Worm (Caenorhabditis elegans): Measurements from ENCODE around the gene Y49E10.30.
A peak's percentile ranks its signal among the peaks of the same experiment; 100 is the strongest.
"Not testable (repeated sequence)": the region's sequence is repeated elsewhere in the genome, so short reads cannot be mapped to it uniquely, and the experiment has no call there.

Y49E10.30 gene

DNA sequence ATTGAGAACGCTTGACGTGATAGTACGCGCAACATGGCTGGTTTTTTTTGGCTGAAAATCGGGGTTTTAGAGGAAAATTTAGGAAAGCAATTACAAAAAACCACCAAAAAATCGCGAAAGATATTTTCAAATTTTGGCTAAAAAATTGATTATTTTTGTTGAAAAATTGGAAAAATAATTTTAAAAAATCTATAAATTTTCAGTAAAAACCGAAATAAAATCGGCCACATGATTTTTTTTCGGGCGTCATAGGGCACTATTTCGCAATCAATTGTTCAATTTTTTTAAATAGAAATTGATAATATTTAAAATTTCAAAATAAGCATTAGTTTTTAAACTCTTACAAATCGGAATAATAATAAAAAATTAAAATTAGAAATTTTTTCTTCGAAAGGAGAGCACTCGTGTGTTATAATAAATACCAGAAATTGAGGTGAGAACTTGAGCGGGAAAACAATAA, 12.9 kb upstream of the Y49E10.30 start, which contains the start of gene glrx-5:
TSS of gene glrx-5 (minus strand) at position 51 of the 460 bp plus-strand sequence.
- TF ChIP-seq hmg-4 (GFP tag; optimal IDR thresholded peaks at IDR 0.05) (no peak), tbx-11 (GFP tag; IDR thresholded peaks at IDR 0.05) (no peak), B0310.2 (tag; optimal IDR thresholded peaks at IDR 0.05) (no peak), ceh-36 (tag; optimal IDR thresholded peaks at IDR 0.05) (no peak), hmbx-1 (tag; optimal IDR thresholded peaks at IDR 0.05) (no peak), pes-1 (GFP tag; IDR thresholded peaks at IDR 0.05) (no peak), aly-1 (tag; optimal IDR thresholded peaks at IDR 0.05) (no peak), flt-1 (GFP tag; IDR thresholded peaks at IDR 0.05) (no peak), ets-7 (tag; optimal IDR thresholded peaks at IDR 0.05) (no peak), hnd-1 (tag; optimal IDR thresholded peaks at IDR 0.05) (no peak), sea-1 (GFP tag; conservative IDR thresholded peaks at IDR 0.05) (no peak), tbx-37 (GFP tag; conservative IDR thresholded peaks at IDR 0.05) (no peak), F13C5.2 (tag; optimal IDR thresholded peaks at IDR 0.05) (no peak), ceh-13 (GFP tag; optimal IDR thresholded peaks at IDR 0.05) (no peak), scrt-1 (GFP tag; IDR thresholded peaks at IDR 0.05) (no peak)

DNA sequence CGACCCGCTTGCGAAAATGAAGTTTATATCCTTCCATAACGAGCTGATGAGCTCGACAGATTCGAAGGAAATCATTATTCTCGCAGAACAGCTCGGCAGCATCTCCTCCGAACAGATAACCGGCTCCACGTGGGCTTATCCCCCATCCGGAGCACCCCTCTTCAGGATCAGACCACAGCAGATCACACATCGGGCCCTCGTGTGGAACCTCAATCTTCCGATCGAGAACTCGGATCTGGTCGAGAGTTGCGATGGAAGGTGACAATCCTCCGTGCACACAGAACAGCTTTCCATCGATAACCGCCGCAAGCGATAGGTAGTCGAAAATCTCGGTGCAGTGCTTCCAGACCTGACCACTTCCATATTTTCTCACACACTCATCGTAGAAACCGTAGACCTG, 11.1 kb upstream of the Y49E10.30 start:
- TF ChIP-seq ama-1 (optimal IDR thresholded peaks at IDR 0.05) (no peak), ceh-36 (tag; optimal IDR thresholded peaks at IDR 0.05) (no peak), tra-4 (tag; optimal IDR thresholded peaks at IDR 0.05) (no peak), flt-1 (GFP tag; IDR thresholded peaks at IDR 0.05) (no peak), F13C5.2 (tag; optimal IDR thresholded peaks at IDR 0.05) (no peak), scrt-1 (GFP tag; IDR thresholded peaks at IDR 0.05) (no peak), ets-7 (tag; optimal IDR thresholded peaks at IDR 0.05) (no peak)

DNA sequence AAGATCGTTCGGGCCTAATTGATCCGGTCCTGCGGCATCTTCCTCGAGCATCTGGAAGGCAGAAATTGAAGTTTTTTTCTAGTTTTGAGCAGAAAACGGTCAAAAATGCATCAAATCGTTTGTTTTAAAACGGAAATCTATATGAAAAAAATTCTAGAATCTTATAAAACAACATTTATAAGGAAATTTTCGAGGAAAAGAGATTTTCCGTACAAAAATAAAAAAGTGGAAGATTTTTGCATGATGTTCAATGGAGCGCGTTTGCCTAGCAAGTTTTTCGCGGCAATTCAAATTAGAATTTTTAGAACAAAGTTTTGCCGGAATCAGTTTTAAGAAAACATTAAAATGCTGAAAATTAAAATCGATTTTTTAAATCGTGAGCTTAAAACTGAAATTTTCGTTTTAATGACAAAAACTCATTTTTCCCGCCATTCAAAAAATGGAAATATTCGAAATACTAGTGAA, 9.5 kb upstream of the Y49E10.30 start, which contains the start of gene pph-4.2:
TSS of gene pph-4.2 (minus strand) at position 51 of the 465 bp plus-strand sequence.
- TF ChIP-seq tra-4 (tag; optimal IDR thresholded peaks at IDR 0.05) (no peak), ama-1 (optimal IDR thresholded peaks at IDR 0.05) (no peak), tbx-11 (GFP tag; IDR thresholded peaks at IDR 0.05) (no peak), ceh-13 (GFP tag; optimal IDR thresholded peaks at IDR 0.05) (no peak), ceh-36 (tag; optimal IDR thresholded peaks at IDR 0.05) (no peak), B0310.2 (tag; optimal IDR thresholded peaks at IDR 0.05) (no peak), hnd-1 (tag; optimal IDR thresholded peaks at IDR 0.05) (no peak)

DNA sequence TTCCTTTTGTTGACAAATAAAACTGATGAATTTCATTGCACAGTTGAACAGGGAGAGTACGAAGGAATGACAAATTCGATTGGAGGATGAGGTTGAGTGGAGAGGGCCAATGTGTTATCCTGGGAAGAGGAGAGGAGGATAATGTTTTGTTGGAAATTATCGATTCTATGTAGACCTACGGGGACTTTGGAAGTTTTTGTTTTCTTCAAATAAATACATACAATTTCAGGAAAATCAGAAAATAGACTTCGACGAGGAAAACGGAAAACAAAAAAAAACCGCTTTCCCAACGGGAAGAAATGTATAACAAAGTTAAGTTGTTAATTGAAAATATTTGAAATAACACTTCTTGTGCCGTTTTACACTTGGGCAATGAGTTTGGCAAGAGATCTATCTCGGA, 3.0 kb upstream of the Y49E10.30 start, which contains the start of gene Y49E10.4:
TSS of gene Y49E10.4 (minus strand) at position 101 of the 400 bp plus-strand sequence.
- not testable (repeated sequence) for TF ChIP-seq hmbx-1 (tag; optimal IDR thresholded peaks at IDR 0.05); ceh-36 (tag; optimal IDR thresholded peaks at IDR 0.05); flt-1 (GFP tag; IDR thresholded peaks at IDR 0.05)

DNA sequence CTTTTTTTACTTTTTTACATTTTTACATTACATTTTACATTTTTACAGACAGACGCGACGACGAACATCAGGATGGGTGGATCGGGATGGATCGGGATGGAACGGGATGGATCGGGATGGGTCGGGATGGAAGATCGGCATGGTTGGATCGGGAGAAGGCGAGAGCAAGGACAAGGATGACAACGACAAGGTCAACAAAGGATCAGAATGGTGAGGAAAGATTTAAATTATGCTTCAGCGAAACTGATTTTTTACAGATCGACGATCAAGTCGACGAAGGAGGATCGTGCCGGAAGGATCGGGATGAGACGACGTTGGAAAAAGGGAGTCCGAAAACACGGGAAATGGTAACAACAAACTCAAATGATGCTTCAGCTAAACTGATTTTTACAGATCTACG, 1.4 kb downstream of the Y49E10.30 start:
- no peak for TF ChIP-seq hmbx-1 (tag; optimal IDR thresholded peaks at IDR 0.05)
- TF ChIP-seq tbx-11 (GFP tag; IDR thresholded peaks at IDR 0.05): no peak
- TF ChIP-seq scrt-1 (GFP tag; IDR thresholded peaks at IDR 0.05): no peak
- no peak for TF ChIP-seq tbx-37 (GFP tag; conservative IDR thresholded peaks at IDR 0.05)
- no peak for TF ChIP-seq ets-7 (tag; optimal IDR thresholded peaks at IDR 0.05)
- TF ChIP-seq tra-4 (tag; optimal IDR thresholded peaks at IDR 0.05): no peak
- TF ChIP-seq sea-1 (GFP tag; conservative IDR thresholded peaks at IDR 0.05): no peak
- TF ChIP-seq aly-1 (tag; optimal IDR thresholded peaks at IDR 0.05): no peak
- no peak for TF ChIP-seq flt-1 (GFP tag; IDR thresholded peaks at IDR 0.05)

DNA sequence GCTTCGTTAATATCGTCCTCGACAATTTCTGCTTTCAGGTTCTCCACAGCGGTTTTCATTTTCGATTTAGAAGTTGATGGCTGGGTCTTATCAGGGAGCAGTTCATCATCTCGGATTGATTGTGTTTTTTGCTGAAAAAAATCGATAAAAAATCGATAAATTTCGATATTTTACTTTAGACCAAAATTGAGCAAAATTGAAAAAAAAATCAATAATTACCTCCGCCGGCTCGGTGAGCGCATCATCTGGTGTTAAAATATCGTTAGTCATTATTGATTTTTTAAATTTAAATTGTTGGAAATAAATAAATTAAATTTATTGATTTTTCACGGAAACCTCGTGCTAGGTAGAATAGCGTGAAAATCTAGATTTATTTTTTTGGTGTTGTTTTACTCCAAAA, 8.4 kb downstream of the Y49E10.30 start, which contains the start of gene Y49E10.10:
TSS of gene Y49E10.10 (plus strand) at position 381 of the 400 bp plus-strand sequence.
- TF ChIP-seq hmbx-1 (tag; optimal IDR thresholded peaks at IDR 0.05) (no peak), hmg-4 (GFP tag; optimal IDR thresholded peaks at IDR 0.05) (no peak), F13C5.2 (tag; optimal IDR thresholded peaks at IDR 0.05) (no peak), ets-7 (tag; optimal IDR thresholded peaks at IDR 0.05) (no peak), sea-1 (GFP tag; conservative IDR thresholded peaks at IDR 0.05) (no peak), aly-1 (tag; optimal IDR thresholded peaks at IDR 0.05) (no peak)

DNA sequence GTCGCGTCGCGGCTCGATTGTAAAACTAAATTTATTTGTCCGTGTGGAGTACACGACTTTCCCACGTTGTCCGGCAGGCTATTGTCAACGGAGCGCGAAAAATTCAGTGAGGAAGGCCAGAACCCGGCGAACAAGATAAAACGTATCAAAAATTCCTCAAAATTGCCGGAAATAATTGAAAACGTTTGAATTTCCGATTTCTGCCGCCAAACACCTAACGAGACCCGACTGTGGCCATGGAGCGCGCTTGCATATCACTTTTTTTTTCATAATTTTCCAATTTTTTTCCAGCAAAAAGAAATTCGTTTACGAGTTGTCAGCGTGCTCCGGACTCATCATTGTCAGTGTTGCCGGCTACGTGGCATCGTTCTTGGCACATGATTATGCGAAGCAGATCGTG, 11.8 kb downstream of the Y49E10.30 start:
- no peak for TF ChIP-seq scrt-1 (GFP tag; IDR thresholded peaks at IDR 0.05)
- TF ChIP-seq B0310.2 (tag; optimal IDR thresholded peaks at IDR 0.05): no peak
- no peak for TF ChIP-seq ceh-13 (GFP tag; optimal IDR thresholded peaks at IDR 0.05)
- TF ChIP-seq pes-1 (GFP tag; IDR thresholded peaks at IDR 0.05): no peak
- no peak for TF ChIP-seq flt-1 (GFP tag; IDR thresholded peaks at IDR 0.05)
- TF ChIP-seq F13C5.2 (tag; optimal IDR thresholded peaks at IDR 0.05): no peak
- no peak for TF ChIP-seq aly-1 (tag; optimal IDR thresholded peaks at IDR 0.05)
- TF ChIP-seq tra-4 (tag; optimal IDR thresholded peaks at IDR 0.05): no peak
- TF ChIP-seq sea-1 (GFP tag; conservative IDR thresholded peaks at IDR 0.05): no peak
- TF ChIP-seq hmg-4 (GFP tag; optimal IDR thresholded peaks at IDR 0.05): no peak
- TF ChIP-seq tbx-37 (GFP tag; conservative IDR thresholded peaks at IDR 0.05): no peak
- no peak for TF ChIP-seq hmbx-1 (tag; optimal IDR thresholded peaks at IDR 0.05)
- no peak for TF ChIP-seq ama-1 (optimal IDR thresholded peaks at IDR 0.05)
- TF ChIP-seq ets-7 (tag; optimal IDR thresholded peaks at IDR 0.05): no peak
- no peak for TF ChIP-seq tbx-11 (GFP tag; IDR thresholded peaks at IDR 0.05)
- no peak for TF ChIP-seq ceh-36 (tag; optimal IDR thresholded peaks at IDR 0.05)
- no peak for TF ChIP-seq hnd-1 (tag; optimal IDR thresholded peaks at IDR 0.05)

DNA sequence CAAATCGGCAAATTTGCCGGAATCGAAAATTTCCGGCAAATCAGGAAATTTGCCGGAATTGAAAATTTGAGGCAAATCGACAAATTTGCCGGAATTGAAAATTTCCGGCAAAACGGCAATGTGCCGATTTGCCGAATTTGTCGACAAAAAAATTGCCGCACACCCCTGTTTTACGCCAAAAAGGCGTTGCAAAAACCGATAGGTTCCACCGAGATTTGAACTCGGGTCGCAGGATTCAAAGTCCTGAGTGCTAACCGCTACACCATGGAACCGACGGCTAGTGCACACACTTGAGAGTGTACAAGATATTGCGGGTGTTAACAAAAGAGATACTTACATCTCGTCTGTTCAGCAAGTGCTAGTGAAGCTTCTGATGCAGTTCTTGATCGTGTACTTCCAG, 13.0 kb downstream of the Y49E10.30 start:
- TF ChIP-seq hmg-4 (GFP tag; optimal IDR thresholded peaks at IDR 0.05): peak; percentile 8
- TF ChIP-seq ets-7 (tag; optimal IDR thresholded peaks at IDR 0.05): no peak
- peak; percentile 15 for TF ChIP-seq hmbx-1 (tag; optimal IDR thresholded peaks at IDR 0.05)
- TF ChIP-seq pes-1 (GFP tag; IDR thresholded peaks at IDR 0.05): peak; percentile 81
- no peak for TF ChIP-seq ama-1 (optimal IDR thresholded peaks at IDR 0.05)
- peak; percentile 54 for TF ChIP-seq ceh-36 (tag; optimal IDR thresholded peaks at IDR 0.05)
- peak; percentile 75 for TF ChIP-seq flt-1 (GFP tag; IDR thresholded peaks at IDR 0.05)
- TF ChIP-seq tra-4 (tag; optimal IDR thresholded peaks at IDR 0.05): no peak
- peak; percentile 77 for TF ChIP-seq scrt-1 (GFP tag; IDR thresholded peaks at IDR 0.05)
- no peak for TF ChIP-seq sea-1 (GFP tag; conservative IDR thresholded peaks at IDR 0.05)
- peak; percentile 68 for TF ChIP-seq aly-1 (tag; optimal IDR thresholded peaks at IDR 0.05)
- peak; percentile 56; the same call in 1 of the 2 replicates for TF ChIP-seq tbx-11 (GFP tag; IDR thresholded peaks at IDR 0.05)
- TF ChIP-seq tbx-37 (GFP tag; conservative IDR thresholded peaks at IDR 0.05): peak; percentile 48; the same call in 1 of the 2 replicates
- peak; percentile 40 for TF ChIP-seq F13C5.2 (tag; optimal IDR thresholded peaks at IDR 0.05)
- peak; percentile 31 for TF ChIP-seq ceh-13 (GFP tag; optimal IDR thresholded peaks at IDR 0.05)
- TF ChIP-seq hnd-1 (tag; optimal IDR thresholded peaks at IDR 0.05): peak; percentile 6
- TF ChIP-seq B0310.2 (tag; optimal IDR thresholded peaks at IDR 0.05): peak; percentile 22
